Worm (Caenorhabditis elegans) whole organism, L4 larva: ENCODE results near the gene F26F4.6.

Experiments used
- D1046.2 ChIP-seq: fragments of 200-800 bp; sonication (Bioruptor generic); IDR thresholded peaks from 2 replicates; pipeline ENCODE4 v1.3.6; 2022; ENCODE audit warnings: missing genetic modification characterization, missing compliant biosample characterization
- F26F4.8 ChIP-seq: fragments of 200-800 bp; sonication (Bioruptor generic); conservative IDR thresholded peaks from 2 replicates; pipeline ENCODE4 v1.3.6; 2022; ENCODE audit warnings: missing genetic modification characterization, missing compliant biosample characterization
- F37D6.2 ChIP-seq: sonication (generic microtip); optimal IDR thresholded peaks from 2 replicates; lab custom pipeline; 2016; ENCODE audit warnings: mild to moderate bottlenecking, missing genetic modification characterization, missing compliant biosample characterization
- R02D3.7 ChIP-seq: fragments of 150-350 bp; sonication (generic microtip); optimal IDR thresholded peaks from 3 replicates; lab custom pipeline; 2014; ENCODE audit warnings: missing biosample characterization, missing genetic modification characterization
- T20F7.1 ChIP-seq: fragments of 200-800 bp; sonication (Bioruptor generic); optimal IDR thresholded peaks from 2 replicates; lab custom pipeline; 2018; ENCODE audit warnings: mild to moderate bottlenecking, missing genetic modification characterization, missing compliant biosample characterization
- T26A8.4 ChIP-seq: fragments of 200-800 bp; sonication (Bioruptor generic); IDR thresholded peaks from 2 replicates; pipeline ENCODE4 v1.3.6; 2022; ENCODE audit warnings: missing genetic modification characterization, missing compliant biosample characterization
- Y105C5A.15 ChIP-seq: fragments of 200-800 bp; sonication (Bioruptor generic); IDR thresholded peaks from 2 replicates; pipeline ENCODE4 v1.3.6; 2022; ENCODE audit warnings: missing genetic modification characterization, missing compliant biosample characterization
- Y5F2A.4 ChIP-seq: fragments of 200-800 bp; sonication (Bioruptor generic); optimal IDR thresholded peaks from 2 replicates; lab custom pipeline; 2018; ENCODE audit warnings: mild to moderate bottlenecking, missing genetic modification characterization, missing compliant biosample characterization
- aha-1 ChIP-seq: fragments of 150-350 bp; peaks from one replicate; lab custom pipeline; 2014; ENCODE audit warnings: missing biosample characterization, missing genetic modification characterization
- arid-1 ChIP-seq: fragments of 200-800 bp; sonication (Bioruptor generic); conservative IDR thresholded peaks from 2 replicates; pipeline ENCODE4 v1.3.6; 2022; ENCODE audit warnings: missing genetic modification reagents, missing genetic modification characterization, missing compliant biosample characterization
- ceh-20 ChIP-seq: fragments of 200-800 bp; sonication (Bioruptor generic); IDR thresholded peaks from 2 replicates; pipeline ENCODE4 v1.3.6; 2022; ENCODE audit warnings: missing genetic modification reagents, missing genetic modification characterization, missing compliant biosample characterization
- ceh-32 ChIP-seq: sonication (generic microtip); optimal IDR thresholded peaks from 2 replicates; lab custom pipeline; 2016; ENCODE audit warnings: mild to moderate bottlenecking, missing genetic modification characterization, missing compliant biosample characterization; ENCODE audit not compliant: poor library complexity
- ces-1 ChIP-seq: fragments of 150-350 bp; sonication (generic microtip); optimal IDR thresholded peaks from 4 replicates; lab custom pipeline; 2014; ENCODE audit warnings: missing biosample characterization, missing genetic modification reagents, missing genetic modification characterization
- daf-12 ChIP-seq: fragments of 150-350 bp; optimal IDR thresholded peaks from 2 replicates; lab custom pipeline; 2014; ENCODE audit warnings: missing biosample characterization, missing genetic modification reagents, missing genetic modification characterization
- daf-16 ChIP-seq, 3 experiments: sonication (generic microtip); optimal IDR thresholded peaks; 2 replicates each; lab custom pipeline; 2016 to 2017; ENCODE audit warnings: missing genetic modification characterization in 3 of 3, missing genetic modification reagents in 3 of 3, mild to moderate bottlenecking in 2 of 3, missing compliant biosample characterization in 2 of 3, missing biosample characterization in 1 of 3, moderate library complexity in 1 of 3
- dmd-6 ChIP-seq: fragments of 200-800 bp; sonication (Bioruptor generic); IDR thresholded peaks from 2 replicates; pipeline ENCODE4 v1.3.6; 2022; ENCODE audit warnings: missing genetic modification reagents, missing genetic modification characterization, missing compliant biosample characterization
- dmd-9 ChIP-seq: fragments of 200-800 bp; sonication (Bioruptor generic); IDR thresholded peaks from 2 replicates; pipeline ENCODE4 v1.3.6; 2022; ENCODE audit warnings: missing genetic modification reagents, missing genetic modification characterization, missing compliant biosample characterization
- dve-1 ChIP-seq: sonication (generic microtip); optimal IDR thresholded peaks from 2 replicates; lab custom pipeline; 2017; ENCODE audit warnings: antibody characterized with exemption, mild to moderate bottlenecking, missing genetic modification characterization, missing compliant biosample characterization; ENCODE audit not compliant: insufficient read depth
- egl-43 ChIP-seq: fragments of 200-800 bp; sonication (Bioruptor generic); IDR thresholded peaks from 2 replicates; pipeline ENCODE4 v1.3.6; 2022; ENCODE audit warnings: missing genetic modification reagents, missing genetic modification characterization, missing compliant biosample characterization
- fos-1 ChIP-seq: fragments of 150-350 bp; optimal IDR thresholded peaks from 2 replicates; lab custom pipeline; 2014; ENCODE audit warnings: missing biosample characterization, missing genetic modification characterization
- hlh-30 ChIP-seq: sonication (generic microtip); optimal IDR thresholded peaks from 2 replicates; lab custom pipeline; 2017; ENCODE audit warnings: antibody characterized with exemption, mild to moderate bottlenecking, missing genetic modification characterization, missing compliant biosample characterization; ENCODE audit not compliant: insufficient read depth
- hmg-1.1 ChIP-seq: fragments of 200-800 bp; sonication (Bioruptor generic); IDR thresholded peaks from 2 replicates; pipeline ENCODE4 v1.3.6; 2022; ENCODE audit warnings: missing genetic modification reagents, missing genetic modification characterization, missing compliant biosample characterization
- jun-1 ChIP-seq: fragments of 150-350 bp; optimal IDR thresholded peaks from 2 replicates; lab custom pipeline; 2014; ENCODE audit warnings: missing biosample characterization, missing genetic modification reagents, missing genetic modification characterization
- lim-7 ChIP-seq: fragments of 200-800 bp; sonication (Bioruptor generic); IDR thresholded peaks from 2 replicates; pipeline ENCODE4 v1.3.6; 2022; ENCODE audit warnings: missing genetic modification characterization, missing compliant biosample characterization
- lin-1 ChIP-seq: fragments of 200-800 bp; sonication (Bioruptor generic); IDR thresholded peaks from 2 replicates; pipeline ENCODE4 v1.3.6; 2022; ENCODE audit warnings: missing genetic modification reagents, missing genetic modification characterization, missing compliant biosample characterization
- lin-29 ChIP-seq: fragments of 200-800 bp; sonication (Bioruptor generic); IDR thresholded peaks from 2 replicates; pipeline ENCODE4 v1.3.6; 2022; ENCODE audit warnings: missing genetic modification reagents, missing genetic modification characterization, missing compliant biosample characterization
- lir-3 ChIP-seq: sonication (generic microtip); optimal IDR thresholded peaks from 2 replicates; lab custom pipeline; 2016; ENCODE audit warnings: mild to moderate bottlenecking, missing genetic modification characterization, missing compliant biosample characterization
- lsy-2 ChIP-seq, 2 experiments: fragments of 150-350 bp in 1 of 2; sonication (generic microtip) in 1 of 2; optimal IDR thresholded peaks; 2 replicates each; lab custom pipeline; 2014 to 2017; ENCODE audit warnings: missing biosample characterization in 2 of 2, missing genetic modification characterization in 2 of 2
- madf-9 ChIP-seq: fragments of 200-800 bp; sonication (Bioruptor generic); conservative IDR thresholded peaks from 2 replicates; pipeline ENCODE4 v1.3.6; 2022; ENCODE audit warnings: missing genetic modification reagents, missing genetic modification characterization, missing compliant biosample characterization
- mep-1 ChIP-seq: fragments of 150-350 bp; sonication (generic microtip); optimal IDR thresholded peaks from 3 replicates; lab custom pipeline; 2014; ENCODE audit warnings: missing biosample characterization, missing genetic modification characterization
- mes-2 ChIP-seq: sonication (generic microtip); optimal IDR thresholded peaks from 2 replicates; lab custom pipeline; 2016; ENCODE audit warnings: missing genotype, mild to moderate bottlenecking, missing genetic modification characterization, missing compliant biosample characterization; ENCODE audit not compliant: poor library complexity, severe bottlenecking
- mxl-3 ChIP-seq: fragments of 200-800 bp; sonication (Bioruptor generic); optimal IDR thresholded peaks from 2 replicates; lab custom pipeline; 2018; ENCODE audit warnings: mild to moderate bottlenecking, missing genetic modification characterization, missing compliant biosample characterization
- nhr-28 ChIP-seq: fragments of 150-350 bp; optimal IDR thresholded peaks from 2 replicates; lab custom pipeline; 2014; ENCODE audit warnings: missing biosample characterization, missing genetic modification characterization
- nhr-42 ChIP-seq: fragments of 200-800 bp; sonication (Bioruptor generic); IDR thresholded peaks from 2 replicates; pipeline ENCODE4 v1.3.6; 2022; ENCODE audit warnings: missing genetic modification characterization, missing compliant biosample characterization
- nhr-6 ChIP-seq: fragments of 150-350 bp; optimal IDR thresholded peaks from 2 replicates; lab custom pipeline; 2014; ENCODE audit warnings: missing biosample characterization, missing genetic modification characterization
- php-3 ChIP-seq: fragments of 200-800 bp; sonication (Bioruptor generic); IDR thresholded peaks from 2 replicates; pipeline ENCODE4 v1.3.6; 2022; ENCODE audit warnings: missing genetic modification reagents, missing genetic modification characterization, missing compliant biosample characterization
- rbr-2 ChIP-seq: sonication (generic microtip); optimal IDR thresholded peaks from 2 replicates; lab custom pipeline; 2016; ENCODE audit warnings: missing genotype, missing genetic modification characterization, missing compliant biosample characterization
- set-16 ChIP-seq: fragments of 200-800 bp; sonication (Bioruptor generic); IDR thresholded peaks from 2 replicates; pipeline ENCODE4 v1.3.6; 2022; ENCODE audit warnings: missing genetic modification reagents, missing genetic modification characterization, missing compliant biosample characterization
- skn-1 ChIP-seq: fragments of 150-350 bp; optimal IDR thresholded peaks from 2 replicates; lab custom pipeline; 2014; ENCODE audit warnings: missing biosample characterization, missing genetic modification characterization
- snpc-1.2 ChIP-seq: fragments of 200-800 bp; sonication (Bioruptor generic); IDR thresholded peaks from 2 replicates; pipeline ENCODE4 v1.3.6; 2022; ENCODE audit warnings: missing genetic modification reagents, missing genetic modification characterization, missing compliant biosample characterization
- snpc-4 ChIP-seq: fragments of 150-350 bp; optimal IDR thresholded peaks from 2 replicates; lab custom pipeline; 2014; ENCODE audit warnings: missing biosample characterization, missing genetic modification characterization
- unc-39 ChIP-seq: sonication (generic microtip); optimal IDR thresholded peaks from 2 replicates; lab custom pipeline; 2017; ENCODE audit warnings: missing biosample characterization, missing genetic modification characterization
- unc-62 ChIP-seq, 3 experiments: fragments of 150-350 bp in 1 of 3; sonication (generic microtip); optimal IDR thresholded peaks in 2 of 3; peaks in 1 of 3; 1 replicate in 1 of 3; 2 replicates in 2 of 3; lab custom pipeline; 2014 to 2017; ENCODE audit warnings: missing biosample characterization in 3 of 3, missing genetic modification characterization in 3 of 3, missing genetic modification reagents in 3 of 3, missing genotype in 1 of 3
- vab-7 ChIP-seq: fragments of 200-800 bp; sonication (Bioruptor generic); IDR thresholded peaks from 2 replicates; pipeline ENCODE4 v1.3.6; 2022; ENCODE audit warnings: missing genetic modification reagents, missing genetic modification characterization, missing compliant biosample characterization
- zfp-2 ChIP-seq: sonication (generic microtip); optimal IDR thresholded peaks from 2 replicates; lab custom pipeline; 2016; ENCODE audit warnings: mild to moderate bottlenecking, missing genetic modification characterization, missing compliant biosample characterization

F26F4.6 gene

ce11 chrIII:4930154-4930679 lies 36.8 kb upstream of the F26F4.6 start, which contains the start of gene set-2 (continued):
- TF ChIP-seq Y5F2A.4 (GFP tag; lab: Kevin White, UChicago) (no peak), T26A8.4 (GFP tag; lab: Robert Waterston, UW) (no peak), ceh-32 (tag; lab: Kevin White, UChicago) (no peak), ces-1 (no peak), zfp-2 (tag; lab: Kevin White, UChicago) (no peak), madf-9 (GFP tag; lab: Robert Waterston, UW) (0 out of 2 replicates have a peak, but pooled peaks have one; percentile 20), lin-1 (GFP tag; lab: Robert Waterston, UW) (no peak), lim-7 (GFP tag; lab: Robert Waterston, UW) (no peak), unc-62 (GFP tag; optimal IDR thresholded peaks at IDR 0.05 in 1 of 2; lab: Kevin White, UChicago) (no peak), unc-62 (tag; optimal IDR thresholded peaks at IDR 0.05; lab: Kevin White, UChicago) (no peak), jun-1 (tag; lab: Kevin White, UChicago) (no peak), daf-12 (tag; lab: Kevin White, UChicago) (no peak), hlh-30 (tag; lab: Kevin White, UChicago) (peak; percentile 47), fos-1 (tag; lab: Kevin White, UChicago) (no peak), hmg-1.1 (no peak), unc-39 (tag; lab: Kevin White, UChicago) (no peak), Y105C5A.15 (GFP tag; lab: Robert Waterston, UW) (no peak), dve-1 (tag; lab: Kevin White, UChicago) (peak; percentile 52), daf-16 (GFP tag; optimal IDR thresholded peaks at IDR 0.05; lab: Kevin White, UChicago) (peak in 1 of 2 experiments; percentile 17), daf-16 (tag; optimal IDR thresholded peaks at IDR 0.05; lab: Kevin White, UChicago) (peak; percentile 5), lsy-2 (tag; optimal IDR thresholded peaks at IDR 0.05; lab: Kevin White, UChicago) (peak in 1 of 2 experiments; percentile 66), D1046.2 (peak; percentile 61; the same call in 1 of the 2 replicates)

- TF ChIP-seq aha-1 (peak; percentile 67), skn-1 (tag; lab: Kevin White, UChicago) (no peak), snpc-4 (no peak), F26F4.8 (GFP tag; lab: Robert Waterston, UW) (0 out of 2 replicates have a peak, but pooled peaks have one; percentile 51), nhr-6 (no peak), R02D3.7 (no peak), T20F7.1 (GFP tag; lab: Kevin White, UChicago) (no peak), lir-3 (tag; lab: Kevin White, UChicago) (no peak)
- TF ChIP-seq, all 104 proteins: peak for 2
Measured at ce11 chrIII:4924134-4924533, 30.7 kb upstream of the F26F4.6 start.

- TF ChIP-seq arid-1 (GFP tag; lab: Robert Waterston, UW), result 0 out of 2 replicates have a peak, but pooled peaks have one; percentile 40
- peak; percentile 50 for TF ChIP-seq rbr-2 (tag; lab: Kevin White, UChicago)
- 0 out of 2 replicates have a peak, but pooled peaks have one; percentile 8 for TF ChIP-seq lin-29 (GFP tag; lab: Robert Waterston, UW)
- TF ChIP-seq dve-1 (tag; lab: Kevin White, UChicago), result peak; percentile 29
- TF ChIP-seq mes-2 (tag; lab: Kevin White, UChicago), result peak; percentile 71
- TF ChIP-seq egl-43, result peak; percentile 64; the same call in 1 of the 2 replicates
- TF ChIP-seq vab-7 (GFP tag; lab: Robert Waterston, UW), result peak; percentile 80
- peak in 1 of 2 experiments; percentile 33 for TF ChIP-seq lsy-2 (tag; optimal IDR thresholded peaks at IDR 0.05; lab: Kevin White, UChicago)
- 0 out of 2 replicates have a peak, but pooled peaks have one; percentile 20 for TF ChIP-seq D1046.2
- 0 out of 2 replicates have a peak, but pooled peaks have one; percentile 20 for TF ChIP-seq snpc-1.2 (GFP tag; lab: Robert Waterston, UW)
- TF ChIP-seq ceh-20, result peak; percentile 74
- peak; percentile 45; the same call in 1 of the 2 replicates for TF ChIP-seq lim-7 (GFP tag; lab: Robert Waterston, UW)
- peak; percentile 56 for TF ChIP-seq dmd-6
- TF ChIP-seq mep-1 (tag; lab: Kevin White, UChicago), result peak; percentile 35
- peak; percentile 3 for TF ChIP-seq mxl-3 (GFP tag; lab: Kevin White, UChicago)
- TF ChIP-seq F37D6.2 (tag; lab: Kevin White, UChicago), result peak; percentile 21
- TF ChIP-seq php-3 (GFP tag; lab: Robert Waterston, UW), result peak; percentile 29; the same call in 1 of the 2 replicates
- peak; percentile 65; the same call in 1 of the 2 replicates for TF ChIP-seq madf-9 (GFP tag; lab: Robert Waterston, UW)
- peak; percentile 74; the same call in 1 of the 2 replicates for TF ChIP-seq nhr-42
- TF ChIP-seq hmg-1.1, result peak; percentile 65
- TF ChIP-seq dmd-9 (GFP tag; lab: Robert Waterston, UW), result peak; percentile 68; the same call in 1 of the 2 replicates
- TF ChIP-seq nhr-28, result peak; percentile 4
- peak; percentile 14; the same call in 1 of the 2 replicates for TF ChIP-seq set-16 (GFP tag; lab: Robert Waterston, UW)
Measured at ce11 chrIII:4922020-4922419, 28.6 kb upstream of the F26F4.6 start, which contains the start of gene mmab-1. mmab-1 (minus strand) TSS chrIII:4922114.
